Worm (Caenorhabditis elegans) whole organism, L1 larva: ENCODE data around the gene let-70.

ENCODE experiments used
- C04F5.9 ChIP-seq: sonication (generic microtip); optimal IDR thresholded peaks from 2 replicates; lab custom pipeline; 2016; ENCODE audit warnings: missing genetic modification characterization, missing compliant biosample characterization
- aha-1 ChIP-seq: fragments of 150-350 bp; optimal IDR thresholded peaks from 2 replicates; lab custom pipeline; 2014; ENCODE audit warnings: missing biosample characterization, missing genetic modification characterization
- alr-1 ChIP-seq: fragments of 200-800 bp; sonication (Bioruptor generic); optimal IDR thresholded peaks from 2 replicates; lab custom pipeline; 2018; ENCODE audit warnings: borderline replicate concordance, mild to moderate bottlenecking, missing genetic modification characterization, missing compliant biosample characterization
- ceh-63 ChIP-seq: fragments of 200-800 bp; sonication (Bioruptor generic); optimal IDR thresholded peaks from 2 replicates; lab custom pipeline; 2018; ENCODE audit warnings: mild to moderate bottlenecking, missing genetic modification characterization, missing compliant biosample characterization
- ceh-8 ChIP-seq: fragments of 200-800 bp; sonication (Bioruptor generic); optimal IDR thresholded peaks from 2 replicates; lab custom pipeline; 2018; ENCODE audit warnings: mild to moderate bottlenecking, missing genetic modification characterization, moderate library complexity, missing compliant biosample characterization
- ceh-90 ChIP-seq: sonication (generic microtip); optimal IDR thresholded peaks from 2 replicates; lab custom pipeline; 2016; ENCODE audit warnings: missing genetic modification characterization, missing compliant biosample characterization
- dpl-1 ChIP-seq, 3 experiments: fragments of 150-350 bp in 2 of 3; sonication (generic microtip) in 1 of 3; optimal IDR thresholded peaks; 2 replicates each; lab custom pipeline; 2014 to 2017; ENCODE audit warnings: missing biosample characterization in 3 of 3, missing genetic modification characterization in 3 of 3, missing genetic modification reagents in 3 of 3
- dsc-1 ChIP-seq: sonication (generic microtip); optimal IDR thresholded peaks from 2 replicates; lab custom pipeline; 2016; ENCODE audit warnings: mild to moderate bottlenecking, missing genetic modification characterization, missing compliant biosample characterization
- efl-1 ChIP-seq, 4 experiments: fragments of 150-350 bp; optimal IDR thresholded peaks in 3 of 4; peaks in 1 of 4; 1 replicate in 1 of 4; 2 replicates in 3 of 4; lab custom pipeline; 2014; ENCODE audit warnings: missing biosample characterization in 2 of 4, missing genetic modification characterization in 2 of 4, missing genetic modification reagents in 2 of 4
- efl-3 ChIP-seq: fragments of 200-800 bp; sonication (Bioruptor generic); optimal IDR thresholded peaks from 2 replicates; lab custom pipeline; 2018; ENCODE audit warnings: mild to moderate bottlenecking, missing genetic modification characterization, missing compliant biosample characterization
- egl-27 ChIP-seq, 2 experiments: fragments of 150-350 bp in 1 of 2; sonication (generic microtip); optimal IDR thresholded peaks; 3 replicates each; lab custom pipeline; 2017 to 2018; ENCODE audit warnings: missing biosample characterization in 2 of 2, missing genetic modification characterization in 2 of 2, missing genetic modification reagents in 2 of 2
- elt-2 ChIP-seq: sonication (generic microtip); optimal IDR thresholded peaks from 2 replicates; lab custom pipeline; 2016; ENCODE audit warnings: missing genetic modification characterization, mild to moderate bottlenecking, inconsistent platforms, missing compliant biosample characterization, missing genetic modification reagents
- ets-5 ChIP-seq: fragments of 200-800 bp; sonication (Bioruptor generic); IDR thresholded peaks from 2 replicates; pipeline ENCODE4 v1.3.6; 2022; ENCODE audit warnings: missing genetic modification characterization, missing compliant biosample characterization
- fkh-4 ChIP-seq: sonication (generic microtip); optimal IDR thresholded peaks from 2 replicates; lab custom pipeline; 2016; ENCODE audit warnings: missing compliant biosample characterization, missing genetic modification characterization, borderline replicate concordance
- fkh-8 ChIP-seq: sonication (generic microtip); optimal IDR thresholded peaks from 2 replicates; lab custom pipeline; 2016; ENCODE audit warnings: mild to moderate bottlenecking, missing genetic modification characterization, missing compliant biosample characterization
- fos-1 ChIP-seq: fragments of 150-350 bp; optimal IDR thresholded peaks from 2 replicates; lab custom pipeline; 2014; ENCODE audit warnings: missing biosample characterization, missing genetic modification characterization
- hlh-17 ChIP-seq: fragments of 200-800 bp; sonication (Bioruptor generic); optimal IDR thresholded peaks from 2 replicates; lab custom pipeline; 2018; ENCODE audit warnings: missing genetic modification characterization, mild to moderate bottlenecking, missing compliant biosample characterization, moderate library complexity, borderline replicate concordance
- hlh-4 ChIP-seq: sonication (generic microtip); optimal IDR thresholded peaks from 2 replicates; lab custom pipeline; 2016; ENCODE audit warnings: mild to moderate bottlenecking, missing genetic modification characterization, missing compliant biosample characterization
- irx-1 ChIP-seq: sonication (generic microtip); optimal IDR thresholded peaks from 2 replicates; lab custom pipeline; 2016; ENCODE audit warnings: missing genetic modification characterization, missing compliant biosample characterization
- jun-1 ChIP-seq: fragments of 150-350 bp; optimal IDR thresholded peaks from 2 replicates; lab custom pipeline; 2014; ENCODE audit warnings: missing biosample characterization, missing genetic modification reagents, missing genetic modification characterization
- lin-14 ChIP-seq: fragments of 200-800 bp; sonication (Bioruptor generic); optimal IDR thresholded peaks from 2 replicates; lab custom pipeline; 2018; ENCODE audit warnings: mild to moderate bottlenecking, missing genetic modification characterization, moderate library complexity, missing compliant biosample characterization
- lin-15B ChIP-seq: fragments of 150-350 bp; sonication (generic microtip); optimal IDR thresholded peaks from 3 replicates; lab custom pipeline; 2014; ENCODE audit warnings: missing biosample characterization, missing genetic modification characterization
- lin-35 ChIP-seq, 2 experiments: fragments of 150-350 bp; optimal IDR thresholded peaks; 2 replicates each; lab custom pipeline; 2014; ENCODE audit warnings: missing biosample characterization in 2 of 2, missing genetic modification characterization in 2 of 2, missing genetic modification reagents in 2 of 2
- lin-39 ChIP-seq: fragments of 150-350 bp; optimal IDR thresholded peaks from 2 replicates; lab custom pipeline; 2014; ENCODE audit warnings: missing biosample characterization, missing genetic modification reagents, missing genetic modification characterization
- lir-3 ChIP-seq: sonication (generic microtip); optimal IDR thresholded peaks from 2 replicates; lab custom pipeline; 2016; ENCODE audit warnings: mild to moderate bottlenecking, missing genetic modification characterization, moderate library complexity, missing compliant biosample characterization; ENCODE audit not compliant: poor library complexity
- lsy-2 ChIP-seq, 2 experiments: fragments of 150-350 bp; optimal IDR thresholded peaks; 2 replicates each; lab custom pipeline; 2014; ENCODE audit warnings: missing biosample characterization in 2 of 2, missing genetic modification characterization in 2 of 2
- mab-9 ChIP-seq: fragments of 200-800 bp; sonication (Bioruptor generic); IDR thresholded peaks from 2 replicates; pipeline ENCODE4 v1.3.6; 2022; ENCODE audit warnings: missing genetic modification reagents, missing genetic modification characterization, missing compliant biosample characterization
- mdl-1 ChIP-seq, 2 experiments: fragments of 150-350 bp; optimal IDR thresholded peaks; 2 replicates each; lab custom pipeline; 2014 to 2017; ENCODE audit warnings: missing biosample characterization in 2 of 2, missing genetic modification characterization in 2 of 2, inconsistent platforms in 1 of 2
- mef-2 ChIP-seq: fragments of 150-350 bp; optimal IDR thresholded peaks from 2 replicates; lab custom pipeline; 2014; ENCODE audit warnings: missing biosample characterization, missing genetic modification characterization
- nhr-11 ChIP-seq: fragments of 150-350 bp; optimal IDR thresholded peaks from 2 replicates; lab custom pipeline; 2014; ENCODE audit warnings: missing biosample characterization, missing genetic modification characterization
- nhr-12 ChIP-seq: sonication (generic microtip); optimal IDR thresholded peaks from 2 replicates; lab custom pipeline; 2017; ENCODE audit warnings: missing biosample characterization, missing genetic modification characterization
- nhr-20 ChIP-seq: sonication (generic microtip); optimal IDR thresholded peaks from 2 replicates; lab custom pipeline; 2016; ENCODE audit warnings: mild to moderate bottlenecking, missing genetic modification characterization, missing compliant biosample characterization
- nhr-237 ChIP-seq: fragments of 150-350 bp; optimal IDR thresholded peaks from 2 replicates; lab custom pipeline; 2014; ENCODE audit warnings: missing biosample characterization, missing genetic modification characterization
- nhr-28 ChIP-seq: fragments of 150-350 bp; optimal IDR thresholded peaks from 2 replicates; lab custom pipeline; 2014; ENCODE audit warnings: missing biosample characterization, missing genetic modification characterization
- nhr-47 ChIP-seq: sonication (generic microtip); optimal IDR thresholded peaks from 2 replicates; lab custom pipeline; 2016; ENCODE audit warnings: mild to moderate bottlenecking, missing genetic modification characterization, moderate library complexity, missing compliant biosample characterization
- nhr-71 ChIP-seq: sonication (generic microtip); optimal IDR thresholded peaks from 2 replicates; lab custom pipeline; 2016; ENCODE audit warnings: mild to moderate bottlenecking, missing genetic modification characterization, moderate library complexity, missing compliant biosample characterization
- nhr-76 ChIP-seq: sonication (generic microtip); optimal IDR thresholded peaks from 2 replicates; lab custom pipeline; 2017; ENCODE audit warnings: missing biosample characterization, missing genetic modification characterization
- nhr-77 ChIP-seq: fragments of 150-350 bp; optimal IDR thresholded peaks from 2 replicates; lab custom pipeline; 2014; ENCODE audit warnings: missing biosample characterization, missing genetic modification characterization
- nhr-84 ChIP-seq: sonication (generic microtip); optimal IDR thresholded peaks from 2 replicates; lab custom pipeline; 2017; ENCODE audit warnings: missing biosample characterization, missing genetic modification characterization
- nhr-85 ChIP-seq: sonication (generic microtip); peaks from one replicate; lab custom pipeline; 2016; ENCODE audit warnings: missing genetic modification characterization, inconsistent platforms, missing compliant biosample characterization
- pag-3 ChIP-seq: sonication (generic microtip); optimal IDR thresholded peaks from 2 replicates; lab custom pipeline; 2017; ENCODE audit warnings: missing genetic modification characterization, mild to moderate bottlenecking, missing compliant biosample characterization, antibody characterized with exemption, borderline replicate concordance; ENCODE audit not compliant: insufficient read depth
- skn-1 ChIP-seq: fragments of 150-350 bp; optimal IDR thresholded peaks from 2 replicates; lab custom pipeline; 2014; ENCODE audit warnings: missing biosample characterization, missing genetic modification characterization
- snpc-4 ChIP-seq: fragments of 150-350 bp; optimal IDR thresholded peaks from 2 replicates; lab custom pipeline; 2014; ENCODE audit warnings: missing biosample characterization, missing genetic modification characterization
- snu-23 ChIP-seq: sonication (generic microtip); optimal IDR thresholded peaks from 2 replicates; lab custom pipeline; 2016; ENCODE audit warnings: missing genetic modification characterization, missing compliant biosample characterization
- sox-4 ChIP-seq: sonication (generic microtip); optimal IDR thresholded peaks from 2 replicates; lab custom pipeline; 2016; ENCODE audit warnings: missing genetic modification characterization, missing compliant biosample characterization
- tbx-2 ChIP-seq: sonication (generic microtip); optimal IDR thresholded peaks from 2 replicates; lab custom pipeline; 2016; ENCODE audit warnings: missing genetic modification characterization, missing compliant biosample characterization
- unc-98 ChIP-seq: fragments of 200-800 bp; sonication (Bioruptor generic); IDR thresholded peaks from 2 replicates; pipeline ENCODE4 v1.3.6; 2022; ENCODE audit warnings: missing genetic modification characterization, missing compliant biosample characterization
- ztf-4 ChIP-seq: fragments of 150-350 bp; optimal IDR thresholded peaks from 2 replicates; lab custom pipeline; 2014; ENCODE audit warnings: missing biosample characterization, missing genetic modification characterization

The let-70 gene

DNA sequence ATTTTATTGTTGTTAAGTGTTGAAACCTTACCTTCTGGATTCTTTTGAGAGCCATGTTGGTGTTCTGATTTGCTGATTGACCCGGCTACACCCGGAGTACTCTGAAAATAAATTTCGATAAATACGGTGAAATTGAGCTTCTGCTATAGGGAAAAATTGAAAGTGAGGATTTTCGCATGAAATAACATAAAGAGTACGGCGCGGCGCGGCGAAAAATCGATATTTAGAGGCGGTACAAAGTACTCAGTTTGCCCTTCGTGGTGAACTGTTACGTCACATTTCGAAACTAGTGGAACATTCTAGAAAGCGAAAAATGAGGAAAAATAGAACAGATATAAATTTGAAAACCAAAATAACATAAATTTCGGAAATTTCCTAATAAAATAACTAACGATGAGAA is at the start of gene let-70:
Gene let-70 (minus strand): TSS at position 101 of the 400 bp plus-strand sequence.
- TF ChIP-seq skn-1 (tag; lab: Kevin White, UChicago) = peak; percentile 23
- TF ChIP-seq ceh-90 (tag; lab: Kevin White, UChicago) = no peak
- no peak for TF ChIP-seq unc-98 (GFP tag; lab: Robert Waterston, UW)

DNA sequence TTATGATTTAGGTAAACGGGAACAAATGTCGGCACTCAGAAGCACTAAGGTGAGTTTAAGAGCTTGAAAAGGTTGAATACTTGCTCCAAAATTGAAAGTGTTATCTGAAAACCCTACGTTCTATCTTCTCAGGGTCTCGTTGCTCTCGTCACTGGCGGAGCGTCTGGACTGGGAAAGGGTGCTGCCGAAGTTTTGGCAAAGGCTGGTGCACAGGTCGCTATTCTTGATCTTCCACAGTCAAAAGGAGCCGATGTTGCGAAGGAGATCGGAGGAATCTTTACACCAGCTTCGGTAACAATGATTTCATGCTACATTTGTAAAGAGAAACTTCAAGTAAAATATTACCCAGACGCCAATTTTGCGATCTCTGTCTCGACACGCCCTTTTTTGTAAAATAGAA is 49.2 kb upstream of the let-70 start, which contains the start of gene ard-1:
Gene ard-1 (plus strand): TSS at position 12 of the 400 bp plus-strand sequence.
- TF ChIP-seq nhr-77 (tag; lab: Kevin White, UChicago) (no peak), lin-14 (GFP tag; lab: Kevin White, UChicago) (no peak), mdl-1 (tag; optimal IDR thresholded peaks at IDR 0.05; lab: Kevin White, UChicago) (no peak), egl-27 (tag; optimal IDR thresholded peaks at IDR 0.05; lab: Kevin White, UChicago) (no peak), nhr-85 (tag; lab: Kevin White, UChicago) (no peak), irx-1 (tag; lab: Kevin White, UChicago) (no peak), nhr-28 (tag; lab: Kevin White, UChicago) (no peak), unc-98 (GFP tag; lab: Robert Waterston, UW) (no peak), nhr-11 (tag; lab: Kevin White, UChicago) (no peak), fkh-4 (no peak), snu-23 (GFP tag; lab: Kevin White, UChicago) (no peak), pag-3 (no peak)

DNA sequence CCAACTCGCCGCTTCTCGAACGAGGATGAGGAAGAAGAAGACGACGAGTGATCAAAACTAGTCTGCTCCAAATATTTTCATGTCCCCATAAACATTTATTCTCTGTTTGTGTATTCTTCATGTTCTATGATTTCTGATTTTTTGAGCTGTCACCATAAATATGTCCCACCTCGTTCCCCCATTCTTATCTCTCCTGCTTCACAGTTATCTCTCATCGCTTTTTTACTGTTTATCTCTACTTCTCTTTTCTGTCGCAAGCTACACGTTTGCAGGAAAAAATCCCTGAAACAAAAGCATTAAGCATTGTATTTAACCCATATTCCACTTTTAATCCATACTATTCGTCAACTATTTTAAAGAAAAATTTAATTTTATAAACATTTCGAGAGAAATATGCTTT is 48.7 kb upstream of the let-70 start:
- TF ChIP-seq tbx-2 (tag; lab: Kevin White, UChicago) (no peak), nhr-237 (no peak), ceh-90 (tag; lab: Kevin White, UChicago) (no peak), lin-15B (tag; lab: Kevin White, UChicago) (no peak), aha-1 (no peak), hlh-17 (GFP tag; lab: Kevin White, UChicago) (no peak), nhr-71 (tag; lab: Kevin White, UChicago) (peak; percentile 8), alr-1 (no peak), ceh-63 (GFP tag; lab: Kevin White, UChicago) (no peak), lir-3 (tag; lab: Kevin White, UChicago) (no peak), jun-1 (tag; lab: Kevin White, UChicago) (no peak), nhr-20 (tag; lab: Kevin White, UChicago) (no peak), snpc-4 (tag; lab: Kevin White, UChicago) (no peak), efl-1 (optimal IDR thresholded peaks at IDR 0.05; lab: Kevin White, UChicago) (no peak), efl-1 (GFP tag; optimal IDR thresholded peaks at IDR 0.05 in 1 of 2; lab: Kevin White, UChicago) (peak in 1 of 2 experiments; percentile 66), ztf-4 (tag; lab: Kevin White, UChicago) (no peak), nhr-47 (no peak), lsy-2 (tag; optimal IDR thresholded peaks at IDR 0.05; lab: Kevin White, UChicago) (peak in 1 of 2 experiments; percentile 28), dsc-1 (tag; lab: Kevin White, UChicago) (no peak), mdl-1 (tag; optimal IDR thresholded peaks at IDR 0.05; lab: Kevin White, UChicago) (no peak), sox-4 (tag; lab: Kevin White, UChicago) (no peak), nhr-85 (tag; lab: Kevin White, UChicago) (no peak), mef-2 (tag; lab: Kevin White, UChicago) (no peak), hlh-4 (no peak), fos-1 (tag; lab: Kevin White, UChicago) (no peak), mab-9 (GFP tag; lab: Robert Waterston, UW) (no peak), ceh-8 (GFP tag; lab: Kevin White, UChicago) (no peak), nhr-84 (tag; lab: Kevin White, UChicago) (no peak), nhr-11 (tag; lab: Kevin White, UChicago) (no peak), dpl-1 (GFP tag; optimal IDR thresholded peaks at IDR 0.05; lab: Kevin White, UChicago) (no peak), elt-2 (tag; lab: Kevin White, UChicago) (peak; percentile 1), C04F5.9 (tag; lab: Kevin White, UChicago) (no peak), fkh-8 (tag; lab: Kevin White, UChicago) (no peak), lin-35 (GFP tag; optimal IDR thresholded peaks at IDR 0.05; lab: Kevin White, UChicago) (no peak), efl-3 (GFP tag; lab: Kevin White, UChicago) (no peak), lin-39 (tag; lab: Kevin White, UChicago) (no peak), nhr-12 (tag; lab: Kevin White, UChicago) (no peak), ets-5 (GFP tag; lab: Robert Waterston, UW) (no peak), pag-3 (no peak), nhr-76 (no peak)
